Worm (Caenorhabditis elegans) whole organism, midembryonic: ENCODE results near the gene cpr-6.

Experiments
- cog-1 ChIP-seq: sonication (generic microtip); optimal IDR thresholded peaks from 2 replicates; lab custom pipeline; 2016; ENCODE audit warnings: missing genetic modification characterization, missing compliant biosample characterization
- klf-2 ChIP-seq: fragments of 200-800 bp; sonication (Bioruptor generic); conservative IDR thresholded peaks from 2 replicates; pipeline ENCODE4 v1.3.6; 2022; ENCODE audit warnings: missing genetic modification reagents, missing genetic modification characterization, missing compliant biosample characterization
- med-1 ChIP-seq: sonication (generic microtip); optimal IDR thresholded peaks from 2 replicates; lab custom pipeline; 2017; ENCODE audit warnings: missing genetic modification characterization, mild to moderate bottlenecking, missing compliant biosample characterization, antibody characterized with exemption, missing genetic modification reagents; ENCODE audit not compliant: insufficient read depth

DNA sequence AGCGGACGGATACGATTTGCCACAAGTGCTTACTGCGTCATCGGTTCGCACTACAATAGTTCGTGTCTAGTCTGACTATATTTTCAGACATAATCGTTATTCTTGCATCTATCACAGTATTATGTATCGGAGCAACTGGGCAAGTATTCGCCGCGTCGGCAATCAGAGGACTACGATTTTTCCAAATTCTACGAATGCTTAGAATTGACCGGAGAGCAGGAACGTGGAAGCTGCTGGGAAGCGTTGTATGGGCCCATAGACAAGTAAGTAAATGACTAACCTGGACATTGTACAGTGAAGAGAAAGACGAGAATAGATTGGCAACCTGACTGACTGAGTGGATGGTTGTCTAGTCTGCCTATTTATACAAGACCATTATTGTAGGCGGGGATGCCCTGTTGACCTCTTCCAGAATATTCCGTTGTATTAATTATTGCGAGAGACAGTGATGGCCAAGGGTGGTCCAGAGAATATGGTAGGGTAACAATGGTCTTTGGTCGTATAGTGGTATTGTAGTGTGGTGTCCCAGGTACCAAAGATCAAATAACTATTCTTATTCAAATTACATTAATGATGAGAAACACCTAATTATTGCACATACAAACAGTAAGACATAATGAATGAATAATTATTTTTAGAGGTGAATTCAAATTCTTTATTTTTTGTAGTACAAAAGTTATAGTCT lies 15.7 kb downstream of the cpr-6 start, which contains the start of gene clec-266:
- TF ChIP-seq med-1: no peak
- no peak for TF ChIP-seq cog-1
- TF ChIP-seq klf-2 (GFP tag; lab: Robert Waterston, UW): no peak
